Fruit fly (Drosophila melanogaster) whole organism, embryonic: Measurements from ENCODE around the gene Stat92E.
A peak's percentile ranks its signal among the peaks of the same experiment; 100 is the strongest.

Source experiments
- Bdp1 ChIP-seq: fragments of 200-800 bp; sonication (Bioruptor generic); optimal IDR thresholded peaks from 3 replicates; lab custom pipeline; 2016; ENCODE audit warnings: missing biosample characterization, missing genetic modification characterization
- CG10147 ChIP-seq: fragments of 200-800 bp; sonication (Bioruptor generic); optimal IDR thresholded peaks from 2 replicates; lab custom pipeline; 2019; ENCODE audit warnings: missing biosample characterization, mild to moderate bottlenecking, missing genetic modification characterization, moderate library complexity
- CG1024 ChIP-seq: fragments of 200-800 bp; sonication (Bioruptor generic); IDR thresholded peaks from 2 replicates; pipeline ENCODE4 v1.3.6; 2022; ENCODE audit warnings: missing biosample characterization, missing genetic modification characterization
- CG10959 ChIP-seq: fragments of 200-800 bp; sonication (Bioruptor generic); IDR thresholded peaks from 2 replicates; pipeline ENCODE4 v1.3.6; 2022; ENCODE audit warnings: missing biosample characterization, missing genetic modification characterization
- CG15073 ChIP-seq: fragments of 200-800 bp; sonication (Bioruptor generic); optimal IDR thresholded peaks from 2 replicates; lab custom pipeline; 2016; ENCODE audit warnings: missing biosample characterization, missing genetic modification characterization
- CG1832 ChIP-seq: fragments of 200-800 bp; sonication (Bioruptor generic); optimal IDR thresholded peaks from 2 replicates; lab custom pipeline; 2017; ENCODE audit warnings: missing biosample characterization, mild to moderate bottlenecking, missing genetic modification characterization, inconsistent platforms
- CG2129 ChIP-seq: fragments of 200-800 bp; sonication (Bioruptor generic); IDR thresholded peaks from 2 replicates; pipeline ENCODE4 v1.3.6; 2022; ENCODE audit warnings: missing biosample characterization, missing genetic modification characterization; ENCODE audit not compliant: partially characterized antibody
- CG31224 ChIP-seq: fragments of 200-800 bp; sonication (Bioruptor generic); IDR thresholded peaks from 2 replicates; pipeline ENCODE4 v1.3.6; 2022; ENCODE audit warnings: missing biosample characterization, missing genetic modification characterization
- CG5180 ChIP-seq: fragments of 200-800 bp; sonication (Bioruptor generic); optimal IDR thresholded peaks from 3 replicates; lab custom pipeline; 2017; ENCODE audit warnings: missing biosample characterization, missing genetic modification characterization, mild to moderate bottlenecking, moderate library complexity, missing genetic modification reagents
- CG5953 ChIP-seq: fragments of 200-800 bp; sonication (Bioruptor generic); IDR thresholded peaks from 2 replicates; pipeline ENCODE4 v1.3.6; 2022; ENCODE audit warnings: missing biosample characterization, missing genetic modification characterization
- CG6254 ChIP-seq: fragments of 200-800 bp; sonication (Bioruptor generic); optimal IDR thresholded peaks from 3 replicates; lab custom pipeline; 2017; ENCODE audit warnings: mild to moderate bottlenecking, missing biosample characterization, missing genetic modification reagents, missing genetic modification characterization
- CG6272 ChIP-seq: fragments of 200-800 bp; sonication (Bioruptor generic); IDR thresholded peaks from 2 replicates; pipeline ENCODE4 v1.3.6; 2022; ENCODE audit warnings: missing biosample characterization, missing genetic modification characterization
- CG7928 ChIP-seq: fragments of 200-800 bp; sonication (Bioruptor generic); optimal IDR thresholded peaks from 2 replicates; lab custom pipeline; 2017; ENCODE audit warnings: missing biosample characterization, mild to moderate bottlenecking, missing genetic modification characterization
- CG9609 ChIP-seq: fragments of 200-800 bp; sonication (Bioruptor generic); optimal IDR thresholded peaks from 3 replicates; lab custom pipeline; 2016; ENCODE audit warnings: missing biosample characterization, missing genetic modification characterization
- Ets65A ChIP-seq: fragments of 200-800 bp; sonication (Bioruptor generic); peaks from one replicate; lab custom pipeline; 2016; ENCODE audit warnings: missing biosample characterization, missing genetic modification characterization
- H15 ChIP-seq: fragments of 200-800 bp; sonication (Bioruptor generic); IDR thresholded peaks from 3 replicates; pipeline ENCODE4 v1.3.6; 2022; ENCODE audit warnings: missing biosample characterization, missing genetic modification characterization
- HLH3B ChIP-seq: fragments of 200-800 bp; sonication (Bioruptor generic); IDR thresholded peaks from 2 replicates; pipeline ENCODE4 v1.3.6; 2022; ENCODE audit warnings: missing biosample characterization, missing genetic modification characterization
- Hr39 ChIP-seq: fragments of >200 bp; optimal IDR thresholded peaks from 2 replicates; lab custom pipeline; 2017
- Max ChIP-seq: fragments of 200-800 bp; sonication (Bioruptor generic); optimal IDR thresholded peaks from 2 replicates; lab custom pipeline; 2016; ENCODE audit warnings: missing biosample characterization, mild to moderate bottlenecking, missing genetic modification characterization
- Med ChIP-seq: fragments of 200-800 bp; sonication (Bioruptor generic); peaks from one replicate; lab custom pipeline; 2016; ENCODE audit warnings: missing biosample characterization, missing genetic modification characterization, mild to moderate bottlenecking, inconsistent platforms, moderate library complexity
- Optix ChIP-seq: fragments of 200-800 bp; sonication (Bioruptor generic); IDR thresholded peaks from 3 replicates; pipeline ENCODE4 v1.3.6; 2022; ENCODE audit warnings: missing biosample characterization, missing genetic modification characterization
- Pdp1 ChIP-seq, 2 experiments: fragments of 200-800 bp; sonication (Bioruptor generic); optimal IDR thresholded peaks; 3 replicates each; lab custom pipeline; 2016; ENCODE audit warnings: missing biosample characterization in 2 of 2, missing genetic modification characterization in 2 of 2, mild to moderate bottlenecking in 1 of 2, moderate library complexity in 1 of 2
- Ptx1 ChIP-seq: fragments of 200-800 bp; sonication (Bioruptor generic); IDR thresholded peaks from 2 replicates; pipeline ENCODE4 v1.3.6; 2022; ENCODE audit warnings: missing biosample characterization, missing genetic modification characterization
- Ravus ChIP-seq: fragments of 200-800 bp; sonication (Bioruptor generic); IDR thresholded peaks from 2 replicates; pipeline ENCODE4 v1.3.6; 2022; ENCODE audit warnings: missing biosample characterization, missing genetic modification characterization
- Rx ChIP-seq: fragments of 200-800 bp; sonication (Bioruptor generic); IDR thresholded peaks from 2 replicates; pipeline ENCODE4 v1.3.6; 2022; ENCODE audit warnings: missing biosample characterization, missing genetic modification characterization
- Spps ChIP-seq: fragments of 200-800 bp; sonication (Bioruptor generic); optimal IDR thresholded peaks from 2 replicates; lab custom pipeline; 2018; ENCODE audit warnings: missing biosample characterization, mild to moderate bottlenecking, missing genetic modification characterization
- amos ChIP-seq: fragments of 200-800 bp; sonication (Bioruptor generic); IDR thresholded peaks from 2 replicates; pipeline ENCODE4 v1.3.6; 2022; ENCODE audit warnings: missing biosample characterization, missing genetic modification characterization; ENCODE audit not compliant: partially characterized antibody
- ato ChIP-seq: fragments of 200-800 bp; sonication (Bioruptor generic); IDR thresholded peaks from 2 replicates; pipeline ENCODE4 v1.3.6; 2022; ENCODE audit warnings: missing biosample characterization, missing genetic modification characterization; ENCODE audit not compliant: partially characterized antibody
- crp ChIP-seq, 2 experiments: fragments of 200-800 bp; sonication (Bioruptor generic); optimal IDR thresholded peaks; 2 replicates in 1 of 2; 3 replicates in 1 of 2; lab custom pipeline; 2017; ENCODE audit warnings: missing biosample characterization in 2 of 2, missing genetic modification characterization in 2 of 2, mild to moderate bottlenecking in 1 of 2, moderate library complexity in 1 of 2
- emc ChIP-seq: fragments of 200-800 bp; sonication (Bioruptor generic); optimal IDR thresholded peaks from 2 replicates; lab custom pipeline; 2016; ENCODE audit warnings: missing biosample characterization, missing genetic modification characterization
- ems ChIP-seq: fragments of 200-800 bp; sonication (Bioruptor generic); optimal IDR thresholded peaks from 3 replicates; lab custom pipeline; 2016; ENCODE audit warnings: missing biosample characterization, missing genetic modification characterization
- ewg ChIP-seq: fragments of 200-800 bp; sonication (Bioruptor generic); optimal IDR thresholded peaks from 3 replicates; lab custom pipeline; 2017; ENCODE audit warnings: mild to moderate bottlenecking, missing biosample characterization, missing genetic modification reagents, missing genetic modification characterization
- fd102C ChIP-seq: fragments of 200-800 bp; sonication (Bioruptor generic); optimal IDR thresholded peaks from 2 replicates; lab custom pipeline; 2018; ENCODE audit warnings: missing biosample characterization, mild to moderate bottlenecking, missing genetic modification characterization, moderate library complexity
- h ChIP-seq: fragments of >200 bp; optimal IDR thresholded peaks from 2 replicates; lab custom pipeline; 2017
- insv ChIP-seq, 2 experiments: fragments of 200-800 bp; sonication (Bioruptor generic); optimal IDR thresholded peaks; 3 replicates each; lab custom pipeline; 2016 to 2018; ENCODE audit warnings: missing biosample characterization in 2 of 2, missing genetic modification characterization in 2 of 2
- lilli ChIP-seq: fragments of 200-800 bp; sonication (Bioruptor generic); optimal IDR thresholded peaks from 3 replicates; lab custom pipeline; 2016; ENCODE audit warnings: missing biosample characterization, missing genetic modification characterization
- nau ChIP-seq: fragments of 200-800 bp; sonication (Bioruptor generic); optimal IDR thresholded peaks from 3 replicates; lab custom pipeline; 2017; ENCODE audit warnings: missing biosample characterization, mild to moderate bottlenecking, missing genetic modification characterization, missing genetic modification reagents
- nerfin-1 ChIP-seq: fragments of 200-800 bp; sonication (Bioruptor generic); optimal IDR thresholded peaks from 3 replicates; lab custom pipeline; 2019; ENCODE audit warnings: missing biosample characterization, mild to moderate bottlenecking, missing genetic modification characterization, moderate library complexity
- oc ChIP-seq: fragments of 200-800 bp; sonication (Bioruptor generic); optimal IDR thresholded peaks from 2 replicates; lab custom pipeline; 2018; ENCODE audit warnings: missing biosample characterization, mild to moderate bottlenecking, missing genetic modification characterization, moderate library complexity
- otp ChIP-seq: fragments of 200-800 bp; sonication (Bioruptor generic); IDR thresholded peaks from 3 replicates; pipeline ENCODE4, ENCODE4 v1.3.6; 2022; ENCODE audit warnings: missing biosample characterization, missing genetic modification characterization
- pan ChIP-seq, 4 experiments: fragments of >200 bp in 3 of 4; fragments of 200-800 bp in 1 of 4; sonication (Bioruptor generic) in 1 of 4; optimal IDR thresholded peaks in 3 of 4; IDR thresholded peaks in 1 of 4; 2 replicates each; pipeline versions ENCODE4 v1.3.6 to Lab custom; 2017 to 2022; ENCODE audit warnings: missing biosample characterization in 2 of 4, missing genetic modification characterization in 2 of 4, mixed read lengths in 1 of 4
- pnt ChIP-seq: fragments of 200-800 bp; sonication (Bioruptor generic); optimal IDR thresholded peaks from 3 replicates; lab custom pipeline; 2016; ENCODE audit warnings: missing biosample characterization, missing genetic modification characterization
- psq ChIP-seq: fragments of 200-800 bp; sonication (Bioruptor generic); optimal IDR thresholded peaks from 2 replicates; lab custom pipeline; 2017; ENCODE audit warnings: missing biosample characterization, missing genetic modification characterization
- row ChIP-seq: fragments of 200-800 bp; sonication (Bioruptor generic); IDR thresholded peaks from 3 replicates; pipeline ENCODE4 v1.3.6; 2022; ENCODE audit warnings: missing biosample characterization, missing genetic modification characterization
- sr ChIP-seq: fragments of 200-800 bp; sonication (Bioruptor generic); IDR thresholded peaks from 3 replicates; pipeline ENCODE4 v1.3.6; 2022; ENCODE audit warnings: missing biosample characterization, missing genetic modification characterization
- sug ChIP-seq: fragments of 200-800 bp; optimal IDR thresholded peaks from 2 replicates; lab custom pipeline; 2019; ENCODE audit warnings: missing biosample characterization, mild to moderate bottlenecking, missing genetic modification characterization, moderate library complexity
- tll ChIP-seq, 2 experiments: fragments of 200-800 bp in 1 of 2; fragments of >200 bp in 1 of 2; sonication (Bioruptor generic) in 1 of 2; optimal IDR thresholded peaks; 2 replicates each; lab custom pipeline; 2017 to 2019; ENCODE audit warnings: missing biosample characterization in 2 of 2, missing genetic modification characterization in 2 of 2, mild to moderate bottlenecking in 1 of 2, moderate library complexity in 1 of 2
- tna ChIP-seq: fragments of 200-800 bp; sonication (Bioruptor generic); IDR thresholded peaks from 2 replicates; pipeline ENCODE4 v1.3.6; 2022; ENCODE audit warnings: missing biosample characterization, missing genetic modification characterization; ENCODE audit not compliant: partially characterized antibody
- tup ChIP-seq: fragments of 200-800 bp; sonication (Bioruptor generic); optimal IDR thresholded peaks from 2 replicates; lab custom pipeline; 2016; ENCODE audit warnings: missing biosample characterization, mild to moderate bottlenecking, missing genetic modification characterization, moderate library complexity
- unc-4 ChIP-seq: fragments of 200-800 bp; sonication (Bioruptor generic); IDR thresholded peaks from 2 replicates; pipeline ENCODE4 v1.3.6; 2022; ENCODE audit warnings: missing biosample characterization, missing genetic modification characterization; ENCODE audit not compliant: partially characterized antibody
- vnd ChIP-seq: fragments of 200-800 bp; sonication (Bioruptor generic); IDR thresholded peaks from 3 replicates; pipeline ENCODE4 v1.3.6; 2022; ENCODE audit warnings: missing biosample characterization, missing genetic modification characterization; ENCODE audit not compliant: partially characterized antibody

The Stat92E gene

dm6 chr3R:20555023-20555422 is 2.9 kb upstream of the Stat92E start (continued):
- TF ChIP-seq tll (GFP tag; optimal IDR thresholded peaks at IDR 0.05; lab: Kevin White, UChicago) (no peak), CG9609 (GFP tag; lab: Kevin White, UChicago) (no peak), H15 (GFP tag; lab: Robert Waterston, UW) (no peak; the same call in 2 of the 3 replicates), CG10147 (GFP tag; lab: Kevin White, UChicago) (no peak), row (GFP tag; lab: Robert Waterston, UW) (0 out of 3 replicates have a peak, but pooled peaks have one; percentile 11), ems (peak; percentile 57), h (no peak), psq (GFP tag; lab: Kevin White, UChicago) (no peak), tna (GFP tag; lab: Robert Waterston, UW) (no peak), CG7928 (GFP tag; lab: Kevin White, UChicago) (no peak), CG31224 (GFP tag; lab: Robert Waterston, UW) (no peak), CG2129 (GFP tag; lab: Robert Waterston, UW) (no peak), tup (peak; percentile 11), CG6254 (no peak), CG6272 (GFP tag; lab: Robert Waterston, UW) (no peak), Bdp1 (GFP tag; lab: Kevin White, UChicago) (no peak), insv (GFP tag; optimal IDR thresholded peaks at IDR 0.05; lab: Kevin White, UChicago) (no peak), pnt (GFP tag; lab: Kevin White, UChicago) (peak; percentile 12), CG1024 (GFP tag; lab: Robert Waterston, UW) (0 out of 2 replicates have a peak, but pooled peaks have one; percentile 12), sug (tag; lab: Kevin White, UChicago) (peak; percentile 85), Med (peak; percentile 89), Optix (no peak), CG10959 (no peak), CG5953 (GFP tag; lab: Robert Waterston, UW) (no peak), crp (GFP tag; optimal IDR thresholded peaks at IDR 0.05; lab: Kevin White, UChicago) (no peak), Ravus (peak; percentile 45), unc-4 (GFP tag; lab: Robert Waterston, UW) (no peak), HLH3B (GFP tag; lab: Robert Waterston, UW) (peak; percentile 50), amos (GFP tag; lab: Robert Waterston, UW) (no peak), nau (peak; percentile 48), Rx (GFP tag; lab: Robert Waterston, UW) (no peak), pan (optimal IDR thresholded peaks at IDR 0.05; lab: Kevin White, UChicago) (no peak), pan (GFP tag; optimal IDR thresholded peaks at IDR 0.05 in 1 of 2, IDR thresholded peaks at IDR 0.05 in 1 of 2) (peak in 1 of 2 experiments; percentile 76), Spps (tag; lab: Kevin White, UChicago) (no peak), Ptx1 (peak; percentile 73), vnd (GFP tag; lab: Robert Waterston, UW) (no peak), fd102C (GFP tag; lab: Kevin White, UChicago) (no peak), CG5180 (GFP tag; lab: Kevin White, UChicago) (peak; percentile 53), sr (GFP tag; lab: Robert Waterston, UW) (peak; percentile 80), lilli (GFP tag; lab: Kevin White, UChicago) (no peak), Ets65A (peak; percentile 76), oc (no peak), Max (no peak), nerfin-1 (tag; lab: Kevin White, UChicago) (no peak), CG15073 (GFP tag; lab: Kevin White, UChicago) (no peak), ewg (GFP tag; lab: Kevin White, UChicago) (no peak), emc (GFP tag; lab: Kevin White, UChicago) (peak; percentile 35), CG1832 (GFP tag; lab: Kevin White, UChicago) (no peak), Hr39 (lab: Kevin White, UChicago) (no peak), Pdp1 (GFP tag; optimal IDR thresholded peaks at IDR 0.05; lab: Kevin White, UChicago) (peak; percentile 51 to 57), ato (GFP tag; lab: Robert Waterston, UW) (no peak), otp (GFP tag; lab: Robert Waterston, UW) (no peak)
